Worm (Caenorhabditis elegans): ENCODE results near the gene F30B5.11.

Gene F30B5.11

ce11 chrIV:4225851-4226250 is 6.0 kb upstream of the F30B5.11 start, which contains the start of gene srbc-71:
Gene srbc-71, minus strand, starts transcription at chrIV:4225951.
- TF ChIP-seq ZK546.5 (tag; optimal IDR thresholded peaks at IDR 0.05), result no peak
- TF ChIP-seq lin-13 (GFP tag; optimal IDR thresholded peaks at IDR 0.05), result no peak
- no peak for TF ChIP-seq fos-1 (tag; optimal IDR thresholded peaks at IDR 0.05)
- no peak for TF ChIP-seq nhr-77 (tag; optimal IDR thresholded peaks at IDR 0.05)
- TF ChIP-seq nhr-129 (tag; optimal IDR thresholded peaks at IDR 0.05), result no peak
- no peak for TF ChIP-seq sma-9 (GFP tag; optimal IDR thresholded peaks at IDR 0.05)
- no peak for TF ChIP-seq sma-9 (tag; optimal IDR thresholded peaks at IDR 0.05)
- no peak for TF ChIP-seq aly-2 (tag; optimal IDR thresholded peaks at IDR 0.05)
- no peak for TF ChIP-seq sma-3 (GFP tag; optimal IDR thresholded peaks at IDR 0.05)

- TF ChIP-seq dmd-4 (tag; optimal IDR thresholded peaks at IDR 0.05) (no peak), nhr-10 (tag; optimal IDR thresholded peaks at IDR 0.05) (no peak), ztf-1 (GFP tag; conservative IDR thresholded peaks at IDR 0.05) (no peak), nhr-129 (tag; optimal IDR thresholded peaks at IDR 0.05) (no peak), sma-9 (GFP tag; optimal IDR thresholded peaks at IDR 0.05) (no peak), sma-9 (tag; optimal IDR thresholded peaks at IDR 0.05) (no peak), nhr-21 (tag; optimal IDR thresholded peaks at IDR 0.05) (no peak), mab-5 (tag; optimal IDR thresholded peaks at IDR 0.05) (no peak), egl-27 (tag; optimal IDR thresholded peaks at IDR 0.05) (no peak), ztf-11 (tag; optimal IDR thresholded peaks at IDR 0.05) (no peak), aly-2 (tag; optimal IDR thresholded peaks at IDR 0.05) (no peak), lin-11 (tag; optimal IDR thresholded peaks at IDR 0.05) (no peak), elt-1 (tag; optimal IDR thresholded peaks at IDR 0.05) (no peak), blmp-1 (tag; optimal IDR thresholded peaks at IDR 0.05; ENCODE audit: insufficient read depth) (no peak), nhr-6 (tag; optimal IDR thresholded peaks at IDR 0.05) (no peak), fos-1 (tag; optimal IDR thresholded peaks at IDR 0.05) (no peak), nhr-77 (tag; optimal IDR thresholded peaks at IDR 0.05) (no peak), ama-1 (optimal IDR thresholded peaks at IDR 0.05) (no peak), lsy-2 (tag; optimal IDR thresholded peaks at IDR 0.05) (no peak), nhr-23 (tag; optimal IDR thresholded peaks at IDR 0.05) (no peak)
Measured at ce11 chrIV:4218276-4218675, 1.6 kb downstream of the F30B5.11 start.

- TF ChIP-seq egl-27 (tag; optimal IDR thresholded peaks at IDR 0.05), result peak; percentile 4
- no peak for TF ChIP-seq lsy-2 (tag; optimal IDR thresholded peaks at IDR 0.05)
- TF ChIP-seq mab-5 (tag; optimal IDR thresholded peaks at IDR 0.05), result no peak
- TF ChIP-seq fos-1 (tag; optimal IDR thresholded peaks at IDR 0.05), result peak; percentile 21
- peak; percentile 73 for TF ChIP-seq sma-9 (GFP tag; optimal IDR thresholded peaks at IDR 0.05)
- TF ChIP-seq sma-9 (tag; optimal IDR thresholded peaks at IDR 0.05), result no peak
- peak; percentile 86 for TF ChIP-seq nhr-21 (tag; optimal IDR thresholded peaks at IDR 0.05)
- TF ChIP-seq unc-39 (tag; optimal IDR thresholded peaks at IDR 0.05), result no peak
- no peak for TF ChIP-seq nhr-6 (tag; optimal IDR thresholded peaks at IDR 0.05)
- peak; percentile 24 for TF ChIP-seq sma-3 (GFP tag; optimal IDR thresholded peaks at IDR 0.05)
Measured at ce11 chrIV:4216099-4216894, 3.6 kb downstream of the F30B5.11 start.

ce11 chrIV:4215349-4215748 is 4.5 kb downstream of the F30B5.11 start:
- TF ChIP-seq nhr-25 (tag; optimal IDR thresholded peaks at IDR 0.05) (peak; percentile 39), unc-55 (GFP tag; optimal IDR thresholded peaks at IDR 0.05) (peak; percentile 92), skn-1 (tag; optimal IDR thresholded peaks at IDR 0.05) (peak; percentile 100), unc-39 (tag; optimal IDR thresholded peaks at IDR 0.05) (no peak), mab-5 (tag; optimal IDR thresholded peaks at IDR 0.05) (no peak), ceh-82 (tag; optimal IDR thresholded peaks at IDR 0.05) (no peak), lin-11 (tag; optimal IDR thresholded peaks at IDR 0.05) (no peak), fos-1 (tag; optimal IDR thresholded peaks at IDR 0.05) (peak; percentile 70), ztf-4 (tag; optimal IDR thresholded peaks at IDR 0.05) (no peak), nhr-129 (tag; optimal IDR thresholded peaks at IDR 0.05) (peak; percentile 85), Y55F3AM.14 (GFP tag; optimal IDR thresholded peaks at IDR 0.05) (no peak), ama-1 (optimal IDR thresholded peaks at IDR 0.05) (peak; percentile 82), lin-13 (GFP tag; optimal IDR thresholded peaks at IDR 0.05) (peak; percentile 58), nhr-10 (tag; optimal IDR thresholded peaks at IDR 0.05) (no peak), ztf-1 (GFP tag; conservative IDR thresholded peaks at IDR 0.05) (no peak), blmp-1 (tag; optimal IDR thresholded peaks at IDR 0.05; ENCODE audit: insufficient read depth) (peak; percentile 25), ztf-11 (tag; optimal IDR thresholded peaks at IDR 0.05) (no peak), crh-2 (tag; optimal IDR thresholded peaks at IDR 0.05) (peak; percentile 74), ZK546.5 (tag; optimal IDR thresholded peaks at IDR 0.05) (no peak), nhr-21 (tag; optimal IDR thresholded peaks at IDR 0.05) (peak; percentile 71), egl-27 (tag; optimal IDR thresholded peaks at IDR 0.05) (peak; percentile 39), mdl-1 (tag; optimal IDR thresholded peaks at IDR 0.05) (peak; percentile 73 to 76), C34F6.9 (tag; optimal IDR thresholded peaks at IDR 0.05) (peak; percentile 81), nhr-6 (tag; optimal IDR thresholded peaks at IDR 0.05) (peak; percentile 38), sma-3 (GFP tag; optimal IDR thresholded peaks at IDR 0.05) (peak; percentile 46), elt-3 (tag; optimal IDR thresholded peaks at IDR 0.05) (no peak), sma-9 (GFP tag; optimal IDR thresholded peaks at IDR 0.05) (peak; percentile 76), sma-9 (tag; optimal IDR thresholded peaks at IDR 0.05) (no peak), F13H6.1 (tag; optimal IDR thresholded peaks at IDR 0.05) (peak; percentile 55), mbf-1 (tag; optimal IDR thresholded peaks at IDR 0.05) (no peak), aly-2 (tag; optimal IDR thresholded peaks at IDR 0.05) (no peak), R02D3.7 (tag; optimal IDR thresholded peaks at IDR 0.05) (no peak), gmeb-1 (tag; optimal IDR thresholded peaks at IDR 0.05) (peak; percentile 22), nhr-237 (tag; optimal IDR thresholded peaks at IDR 0.05) (no peak), lsy-2 (tag; optimal IDR thresholded peaks at IDR 0.05) (peak; percentile 36 to 78), sem-4 (tag; optimal IDR thresholded peaks at IDR 0.05) (peak; percentile 6), zag-1 (tag; optimal IDR thresholded peaks at IDR 0.05) (peak; percentile 38)

Data from whole organism, L2 larva.